Worm (Caenorhabditis elegans) whole organism, L3 larva: ENCODE measurements around the gene R166.2.

ENCODE experiments used
- R02D3.7 ChIP-seq: fragments of 150-350 bp; optimal IDR thresholded peaks from 2 replicates; lab custom pipeline; 2014; ENCODE audit warnings: missing biosample characterization, missing genetic modification characterization
- ZK546.5 ChIP-seq: sonication (generic microtip); optimal IDR thresholded peaks from 2 replicates; lab custom pipeline; 2017; ENCODE audit warnings: missing biosample characterization, missing genetic modification characterization
- aly-2 ChIP-seq: fragments of 150-350 bp; optimal IDR thresholded peaks from 2 replicates; lab custom pipeline; 2014; ENCODE audit warnings: missing biosample characterization, missing genetic modification characterization
- ceh-16 ChIP-seq: sonication (generic microtip); optimal IDR thresholded peaks from 2 replicates; lab custom pipeline; 2017; ENCODE audit warnings: missing biosample characterization, missing genetic modification characterization
- ceh-82 ChIP-seq: fragments of 150-350 bp; optimal IDR thresholded peaks from 2 replicates; lab custom pipeline; 2014; ENCODE audit warnings: missing biosample characterization, missing genetic modification characterization
- ceh-9 ChIP-seq: sonication (generic microtip); optimal IDR thresholded peaks from 2 replicates; lab custom pipeline; 2018; ENCODE audit warnings: missing biosample characterization, missing genetic modification characterization
- daf-12 ChIP-seq: fragments of 150-350 bp; optimal IDR thresholded peaks from 2 replicates; lab custom pipeline; 2014; ENCODE audit warnings: missing biosample characterization, missing genetic modification reagents, missing genetic modification characterization
- egl-27 ChIP-seq: sonication (generic microtip); optimal IDR thresholded peaks from 4 replicates; lab custom pipeline; 2017; ENCODE audit warnings: missing biosample characterization, missing genetic modification reagents, missing genetic modification characterization
- egl-5 ChIP-seq: fragments of 150-350 bp; optimal IDR thresholded peaks from 2 replicates; lab custom pipeline; 2017; ENCODE audit warnings: missing biosample characterization, missing genetic modification reagents, missing genetic modification characterization, inconsistent platforms
- elt-2 ChIP-seq: sonication (generic microtip); optimal IDR thresholded peaks from 2 replicates; lab custom pipeline; 2016; ENCODE audit warnings: missing genetic modification reagents, mild to moderate bottlenecking, missing genetic modification characterization, missing compliant biosample characterization
- elt-3 ChIP-seq, 3 experiments: fragments of 150-350 bp in 1 of 3; sonication (generic microtip) in 2 of 3; optimal IDR thresholded peaks; 2 replicates in 2 of 3; 4 replicates in 1 of 3; lab custom pipeline; 2014 to 2017; ENCODE audit warnings: missing biosample characterization in 3 of 3, missing genetic modification characterization in 3 of 3
- eor-1 ChIP-seq, 2 experiments: fragments of 150-350 bp; optimal IDR thresholded peaks; 2 replicates each; lab custom pipeline; 2014 to 2018; ENCODE audit warnings: missing biosample characterization in 2 of 2, missing genetic modification characterization in 2 of 2
- fkh-10 ChIP-seq: sonication (generic microtip); optimal IDR thresholded peaks from 2 replicates; lab custom pipeline; 2017; ENCODE audit warnings: missing biosample characterization, missing genetic modification reagents, missing genetic modification characterization
- fkh-2 ChIP-seq: fragments of 150-350 bp; optimal IDR thresholded peaks from 2 replicates; lab custom pipeline; 2014; ENCODE audit warnings: missing biosample characterization, missing genetic modification reagents, missing genetic modification characterization
- fos-1 ChIP-seq: fragments of 150-350 bp; optimal IDR thresholded peaks from 2 replicates; lab custom pipeline; 2014; ENCODE audit warnings: missing biosample characterization, missing genetic modification characterization
- hmg-11 ChIP-seq: sonication (generic microtip); optimal IDR thresholded peaks from 2 replicates; lab custom pipeline; 2016; ENCODE audit warnings: missing genetic modification characterization, missing compliant biosample characterization
- jun-1 ChIP-seq: fragments of 150-350 bp; optimal IDR thresholded peaks from 2 replicates; lab custom pipeline; 2014; ENCODE audit warnings: missing biosample characterization, missing genetic modification reagents, missing genetic modification characterization
- lin-15B ChIP-seq: fragments of 150-350 bp; optimal IDR thresholded peaks from 2 replicates; lab custom pipeline; 2014; ENCODE audit warnings: missing biosample characterization, missing genetic modification characterization
- lin-39 ChIP-seq: fragments of 150-350 bp; optimal IDR thresholded peaks from 2 replicates; lab custom pipeline; 2018; ENCODE audit warnings: missing biosample characterization, missing genetic modification reagents, missing genetic modification characterization
- lsy-12 ChIP-seq: sonication (generic microtip); optimal IDR thresholded peaks from 2 replicates; lab custom pipeline; 2016; ENCODE audit warnings: mild to moderate bottlenecking, missing genetic modification characterization, missing compliant biosample characterization
- mdl-1 ChIP-seq: fragments of 150-350 bp; optimal IDR thresholded peaks from 2 replicates; lab custom pipeline; 2014; ENCODE audit warnings: missing biosample characterization, missing genetic modification characterization
- nfya-1 ChIP-seq: sonication (generic microtip); optimal IDR thresholded peaks from 2 replicates; lab custom pipeline; 2017; ENCODE audit warnings: missing genetic modification characterization, mild to moderate bottlenecking, missing compliant biosample characterization, antibody characterized with exemption, moderate library complexity; ENCODE audit not compliant: insufficient read depth
- nhr-11 ChIP-seq: fragments of 150-350 bp; optimal IDR thresholded peaks from 2 replicates; lab custom pipeline; 2014; ENCODE audit warnings: missing biosample characterization, missing genetic modification characterization
- nhr-12 ChIP-seq: fragments of 150-350 bp; optimal IDR thresholded peaks from 2 replicates; lab custom pipeline; 2014; ENCODE audit warnings: missing biosample characterization, missing genetic modification characterization
- nhr-23 ChIP-seq: fragments of 150-350 bp; optimal IDR thresholded peaks from 2 replicates; lab custom pipeline; 2014; ENCODE audit warnings: missing biosample characterization, missing genetic modification reagents, missing genetic modification characterization
- nhr-25 ChIP-seq: sonication (generic microtip); optimal IDR thresholded peaks from 2 replicates; lab custom pipeline; 2017; ENCODE audit warnings: missing biosample characterization, missing genetic modification characterization
- nhr-28 ChIP-seq: fragments of 150-350 bp; optimal IDR thresholded peaks from 2 replicates; lab custom pipeline; 2014; ENCODE audit warnings: missing biosample characterization, missing genetic modification characterization
- nhr-43 ChIP-seq: sonication (generic microtip); optimal IDR thresholded peaks from 2 replicates; lab custom pipeline; 2016; ENCODE audit warnings: mild to moderate bottlenecking, missing genetic modification characterization, missing compliant biosample characterization; ENCODE audit not compliant: poor library complexity, severe bottlenecking
- nhr-67 ChIP-seq: fragments of 150-350 bp; optimal IDR thresholded peaks from 2 replicates; lab custom pipeline; 2014; ENCODE audit warnings: missing biosample characterization, missing genetic modification characterization
- nhr-76 ChIP-seq: fragments of 150-350 bp; sonication (generic microtip); optimal IDR thresholded peaks from 5 replicates; lab custom pipeline; 2014; ENCODE audit warnings: missing biosample characterization, missing genetic modification characterization
- nhr-77 ChIP-seq: fragments of 150-350 bp; optimal IDR thresholded peaks from 2 replicates; lab custom pipeline; 2014; ENCODE audit warnings: missing biosample characterization, missing genetic modification characterization
- pha-4 ChIP-seq: fragments of 150-350 bp; optimal IDR thresholded peaks from 2 replicates; lab custom pipeline; 2014; ENCODE audit warnings: missing biosample characterization, missing genetic modification reagents, missing genetic modification characterization
- pqm-1 ChIP-seq: fragments of 150-350 bp; optimal IDR thresholded peaks from 2 replicates; lab custom pipeline; 2017; ENCODE audit warnings: missing biosample characterization, missing genetic modification characterization, inconsistent platforms
- sea-2 ChIP-seq: fragments of 150-350 bp; sonication (generic microtip); optimal IDR thresholded peaks from 4 replicates; lab custom pipeline; 2014; ENCODE audit warnings: missing biosample characterization, missing genetic modification reagents, missing genetic modification characterization
- snpc-4 ChIP-seq: fragments of 150-350 bp; optimal IDR thresholded peaks from 2 replicates; lab custom pipeline; 2014; ENCODE audit warnings: missing biosample characterization, missing genetic modification characterization
- tbx-2 ChIP-seq: sonication (generic microtip); optimal IDR thresholded peaks from 2 replicates; lab custom pipeline; 2016; ENCODE audit warnings: mild to moderate bottlenecking, missing genetic modification characterization, missing compliant biosample characterization
- unc-39 ChIP-seq: sonication (generic microtip); optimal IDR thresholded peaks from 4 replicates; lab custom pipeline; 2017; ENCODE audit warnings: missing biosample characterization, missing genetic modification characterization
- unc-62 ChIP-seq: fragments of 150-350 bp; sonication (generic microtip); optimal IDR thresholded peaks from 4 replicates; lab custom pipeline; 2014; ENCODE audit warnings: missing biosample characterization, missing genetic modification reagents, missing genetic modification characterization
- zag-1 ChIP-seq: fragments of 150-350 bp; optimal IDR thresholded peaks from 2 replicates; lab custom pipeline; 2014; ENCODE audit warnings: missing biosample characterization, missing genetic modification characterization
- ztf-11 ChIP-seq: fragments of 150-350 bp; optimal IDR thresholded peaks from 2 replicates; lab custom pipeline; 2014; ENCODE audit warnings: missing biosample characterization, missing genetic modification characterization
- ztf-4 ChIP-seq: fragments of 150-350 bp; optimal IDR thresholded peaks from 2 replicates; lab custom pipeline; 2014; ENCODE audit warnings: missing biosample characterization, missing genetic modification characterization

R166.2 gene

ce11 chrII:10507906-10508305, 29.6 kb downstream of the R166.2 start:
- TF ChIP-seq daf-12 (tag; lab: Kevin White, UChicago), result no peak

DNA sequence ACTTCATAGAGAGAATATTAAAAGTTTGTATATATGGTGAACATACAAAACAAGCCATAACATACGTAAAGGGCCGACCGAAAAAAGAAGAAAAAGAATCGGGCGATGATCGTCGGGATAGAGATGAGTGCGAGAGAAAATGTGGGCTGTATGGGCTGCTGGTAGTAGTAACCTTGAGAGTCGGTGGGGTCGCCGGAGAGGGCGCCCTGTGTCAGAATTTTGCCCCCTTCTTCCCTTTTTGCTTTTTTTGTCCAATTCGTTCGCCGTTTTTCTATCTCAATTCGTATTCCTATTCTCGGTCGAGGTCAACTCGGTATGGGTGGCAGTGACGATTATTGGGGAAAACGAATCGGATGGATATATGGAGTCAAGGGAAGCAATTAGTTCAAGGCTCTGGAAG, 31.5 kb downstream of the R166.2 start:
- no peak for TF ChIP-seq egl-27 (tag; lab: Kevin White, UChicago)
- TF ChIP-seq lin-39 (tag; lab: Kevin White, UChicago), result no peak
- TF ChIP-seq nhr-25 (tag; lab: Kevin White, UChicago), result peak; percentile 73
- TF ChIP-seq nhr-23, result peak; percentile 46
- TF ChIP-seq fkh-10, result no peak
- TF ChIP-seq jun-1 (tag; lab: Kevin White, UChicago), result no peak
- TF ChIP-seq zag-1 (tag; lab: Kevin White, UChicago), result no peak
- no peak for TF ChIP-seq nhr-77 (tag; lab: Kevin White, UChicago)
- TF ChIP-seq aly-2 (tag; lab: Kevin White, UChicago), result no peak

ce11 chrII:10504729-10505128, 32.7 kb downstream of the R166.2 start:
- TF ChIP-seq lin-39 (tag; lab: Kevin White, UChicago), result peak; percentile 20
- TF ChIP-seq ceh-82 (tag; lab: Kevin White, UChicago), result no peak
- TF ChIP-seq nhr-77 (tag; lab: Kevin White, UChicago), result no peak
- no peak for TF ChIP-seq elt-2 (tag; lab: Kevin White, UChicago)
- TF ChIP-seq sea-2 (GFP tag; lab: Kevin White, UChicago), result no peak
- peak; percentile 89 for TF ChIP-seq pha-4
- TF ChIP-seq nfya-1 (tag; lab: Kevin White, UChicago), result peak; percentile 1
- TF ChIP-seq mdl-1 (tag; lab: Kevin White, UChicago), result no peak
- TF ChIP-seq elt-3 (tag; optimal IDR thresholded peaks at IDR 0.05; lab: Kevin White, UChicago), result no peak
- TF ChIP-seq daf-12 (tag; lab: Kevin White, UChicago), result no peak
- TF ChIP-seq egl-5 (tag; lab: Kevin White, UChicago), result no peak
- peak; percentile 35 for TF ChIP-seq jun-1 (tag; lab: Kevin White, UChicago)
- no peak for TF ChIP-seq ceh-16 (tag; lab: Kevin White, UChicago)
- TF ChIP-seq nhr-23, result peak; percentile 58
- TF ChIP-seq lin-15B (tag; lab: Kevin White, UChicago), result no peak
- TF ChIP-seq fkh-10, result no peak
- peak; percentile 46 for TF ChIP-seq nhr-25 (tag; lab: Kevin White, UChicago)
- TF ChIP-seq egl-27 (tag; lab: Kevin White, UChicago), result no peak
- TF ChIP-seq nhr-11 (tag; lab: Kevin White, UChicago), result no peak
- TF ChIP-seq pqm-1, result no peak

- no peak for TF ChIP-seq ztf-11 (tag; lab: Kevin White, UChicago)
- peak; percentile 70 for TF ChIP-seq mdl-1 (tag; lab: Kevin White, UChicago)
- peak; percentile 80 for TF ChIP-seq elt-2 (tag; lab: Kevin White, UChicago)
- TF ChIP-seq lin-15B (tag; lab: Kevin White, UChicago), result peak; percentile 64
- no peak for TF ChIP-seq unc-39 (tag; lab: Kevin White, UChicago)
- no peak for TF ChIP-seq nhr-76
- peak; percentile 43 for TF ChIP-seq ceh-82 (tag; lab: Kevin White, UChicago)
- peak; percentile 92 for TF ChIP-seq lsy-12 (tag; lab: Kevin White, UChicago)
- peak; percentile 62 for TF ChIP-seq jun-1 (tag; lab: Kevin White, UChicago)
- TF ChIP-seq nhr-77 (tag; lab: Kevin White, UChicago), result peak; percentile 47
- peak; percentile 92 for TF ChIP-seq pha-4
- peak; percentile 53 for TF ChIP-seq R02D3.7 (tag; lab: Kevin White, UChicago)
- TF ChIP-seq egl-27 (tag; lab: Kevin White, UChicago), result no peak
- TF ChIP-seq ZK546.5 (tag; lab: Kevin White, UChicago), result no peak
- no peak for TF ChIP-seq eor-1 (tag; optimal IDR thresholded peaks at IDR 0.05; lab: Kevin White, UChicago)
- peak; percentile 57 for TF ChIP-seq zag-1 (tag; lab: Kevin White, UChicago)
- TF ChIP-seq sea-2 (GFP tag; lab: Kevin White, UChicago), result peak; percentile 39
- TF ChIP-seq ceh-16 (tag; lab: Kevin White, UChicago), result no peak
- peak; percentile 91 for TF ChIP-seq nhr-23
- TF ChIP-seq fos-1 (tag; lab: Kevin White, UChicago), result peak; percentile 48
- TF ChIP-seq ceh-9 (tag; lab: Kevin White, UChicago), result no peak
- peak; percentile 77 for TF ChIP-seq nhr-25 (tag; lab: Kevin White, UChicago)
- peak; percentile 33 for TF ChIP-seq snpc-4
- TF ChIP-seq nhr-12 (tag; lab: Kevin White, UChicago), result no peak
- TF ChIP-seq egl-5 (tag; lab: Kevin White, UChicago), result peak; percentile 85
- TF ChIP-seq hmg-11 (tag; lab: Kevin White, UChicago), result peak; percentile 99
- peak; percentile 96 for TF ChIP-seq lin-39 (tag; lab: Kevin White, UChicago)
- TF ChIP-seq nfya-1 (tag; lab: Kevin White, UChicago), result peak; percentile 90
- TF ChIP-seq nhr-67 (tag; lab: Kevin White, UChicago), result peak; percentile 3
- no peak for TF ChIP-seq ztf-4
- TF ChIP-seq fkh-2 (tag; lab: Kevin White, UChicago), result no peak
- TF ChIP-seq fkh-10, result peak; percentile 17
- TF ChIP-seq daf-12 (tag; lab: Kevin White, UChicago), result no peak
- TF ChIP-seq aly-2 (tag; lab: Kevin White, UChicago), result no peak
- peak; percentile 8 for TF ChIP-seq pqm-1
- peak; percentile 87 for TF ChIP-seq nhr-11 (tag; lab: Kevin White, UChicago)
- peak; percentile 74 for TF ChIP-seq nhr-43 (tag; lab: Kevin White, UChicago)
- peak; percentile 83 for TF ChIP-seq unc-62 (GFP tag; lab: Kevin White, UChicago)
- TF ChIP-seq nhr-28 (tag; lab: Kevin White, UChicago), result no peak
- peak; percentile 88 for TF ChIP-seq tbx-2 (tag; lab: Kevin White, UChicago)
- peak in 2 of 3 experiments; percentile 18 to 35 for TF ChIP-seq elt-3 (tag; optimal IDR thresholded peaks at IDR 0.05; lab: Kevin White, UChicago)
Measured at ce11 chrII:10502491-10503063, 34.9 kb downstream of the R166.2 start, which contains the start of gene myrf-1. TSS of gene myrf-1 (minus strand) at chrII:10502541.
